Fruit fly (Drosophila melanogaster) whole organism, embryonic: ENCODE measurements around the gene Ku80.
A peak's percentile ranks its signal among the peaks of the same experiment; 100 is the strongest.

ENCODE experiments used
- Atf3 ChIP-seq: fragments of 200-800 bp; sonication (Bioruptor generic); optimal IDR thresholded peaks from 3 replicates; lab custom pipeline; 2016; ENCODE audit warnings: missing biosample characterization, missing genetic modification characterization
- C15 ChIP-seq: fragments of 200-800 bp; sonication (Bioruptor generic); IDR thresholded peaks from 3 replicates; pipeline ENCODE4 v1.3.6; 2022; ENCODE audit warnings: missing biosample characterization, missing genetic modification characterization
- CG13624 ChIP-seq: fragments of 200-800 bp; sonication (Bioruptor generic); optimal IDR thresholded peaks from 2 replicates; lab custom pipeline; 2016; ENCODE audit warnings: missing biosample characterization, missing genetic modification characterization
- CG13894 ChIP-seq: fragments of 200-800 bp; sonication (Bioruptor generic); optimal IDR thresholded peaks from 3 replicates; lab custom pipeline; 2018; ENCODE audit warnings: missing biosample characterization, mild to moderate bottlenecking, missing genetic modification characterization, moderate library complexity
- CG15479 ChIP-seq: fragments of 200-800 bp; sonication (Bioruptor generic); optimal IDR thresholded peaks from 3 replicates; lab custom pipeline; 2019; ENCODE audit warnings: missing biosample characterization, mild to moderate bottlenecking, missing genetic modification characterization, moderate library complexity
- CG1603 ChIP-seq: fragments of 200-800 bp; sonication (Bioruptor generic); optimal IDR thresholded peaks from 2 replicates; lab custom pipeline; 2019; ENCODE audit warnings: missing biosample characterization, mild to moderate bottlenecking, missing genetic modification characterization, moderate library complexity
- CG17568 ChIP-seq: fragments of 200-800 bp; sonication (Bioruptor generic); optimal IDR thresholded peaks from 2 replicates; lab custom pipeline; 2018; ENCODE audit warnings: missing biosample characterization, mild to moderate bottlenecking, missing genetic modification characterization, moderate library complexity
- CG2712 ChIP-seq: fragments of 200-800 bp; optimal IDR thresholded peaks from 3 replicates; lab custom pipeline; 2019; ENCODE audit warnings: missing biosample characterization, mild to moderate bottlenecking, missing genetic modification characterization, moderate library complexity
- CG2889 ChIP-seq: fragments of 200-800 bp; sonication (Bioruptor generic); IDR thresholded peaks from 3 replicates; pipeline ENCODE4 v1.3.6; 2022; ENCODE audit warnings: missing biosample characterization, missing genetic modification characterization
- CG30020 ChIP-seq: fragments of 200-800 bp; optimal IDR thresholded peaks from 2 replicates; lab custom pipeline; 2019; ENCODE audit warnings: missing biosample characterization, mild to moderate bottlenecking, missing genetic modification characterization, moderate library complexity
- CG3065 ChIP-seq: fragments of 200-800 bp; sonication (Bioruptor generic); optimal IDR thresholded peaks from 2 replicates; lab custom pipeline; 2016; ENCODE audit warnings: missing biosample characterization, missing genetic modification characterization
- CG6689 ChIP-seq: fragments of 200-800 bp; sonication (Bioruptor generic); IDR thresholded peaks from 2 replicates; pipeline ENCODE4 v1.3.6; 2022; ENCODE audit warnings: missing biosample characterization, missing genetic modification characterization
- CG6765 ChIP-seq: fragments of 200-800 bp; sonication (Bioruptor generic); optimal IDR thresholded peaks from 3 replicates; lab custom pipeline; 2017; ENCODE audit warnings: missing biosample characterization, mild to moderate bottlenecking, missing genetic modification characterization
- Deaf1 ChIP-seq: fragments of 200-800 bp; optimal IDR thresholded peaks from 3 replicates; lab custom pipeline; 2019; ENCODE audit warnings: missing biosample characterization, mild to moderate bottlenecking, missing genetic modification characterization, moderate library complexity
- Dref ChIP-seq: fragments of 200-800 bp; sonication (Bioruptor generic); IDR thresholded peaks from 2 replicates; pipeline ENCODE4 v1.3.6; 2022; ENCODE audit warnings: missing biosample characterization, missing genetic modification characterization
- Ets97D ChIP-seq: fragments of 200-800 bp; sonication (Bioruptor generic); optimal IDR thresholded peaks from 3 replicates; lab custom pipeline; 2016; ENCODE audit warnings: missing biosample characterization, missing genetic modification characterization
- Fer1 ChIP-seq: fragments of 200-800 bp; sonication (Bioruptor generic); optimal IDR thresholded peaks from 2 replicates; lab custom pipeline; 2017; ENCODE audit warnings: missing biosample characterization, mild to moderate bottlenecking, missing genetic modification characterization
- Gsc ChIP-seq: fragments of 200-800 bp; sonication (Bioruptor generic); IDR thresholded peaks from 2 replicates; pipeline ENCODE4 v1.3.6; 2022; ENCODE audit warnings: missing biosample characterization, missing genetic modification characterization
- HLH3B ChIP-seq: fragments of 200-800 bp; sonication (Bioruptor generic); IDR thresholded peaks from 2 replicates; pipeline ENCODE4 v1.3.6; 2022; ENCODE audit warnings: missing biosample characterization, missing genetic modification characterization
- HLHmδ ChIP-seq: fragments of 200-800 bp; sonication (Bioruptor generic); optimal IDR thresholded peaks from 2 replicates; lab custom pipeline; 2018; ENCODE audit warnings: missing biosample characterization, mild to moderate bottlenecking, missing genetic modification characterization, moderate library complexity
- Hr39 ChIP-seq: fragments of >200 bp; optimal IDR thresholded peaks from 2 replicates; lab custom pipeline; 2017
- Hr51 ChIP-seq, 2 experiments: fragments of 200-800 bp; sonication (Bioruptor generic); optimal IDR thresholded peaks; 2 replicates in 1 of 2; 3 replicates in 1 of 2; lab custom pipeline; 2016 to 2018; ENCODE audit warnings: missing biosample characterization in 2 of 2, missing genetic modification characterization in 2 of 2, mild to moderate bottlenecking in 1 of 2, moderate library complexity in 1 of 2
- Hsf ChIP-seq: fragments of 200-800 bp; sonication (Bioruptor generic); optimal IDR thresholded peaks from 3 replicates; lab custom pipeline; 2016; ENCODE audit warnings: missing biosample characterization, missing genetic modification characterization
- Meics ChIP-seq: fragments of 200-800 bp; sonication (Bioruptor generic); optimal IDR thresholded peaks from 2 replicates; lab custom pipeline; 2017; ENCODE audit warnings: missing biosample characterization, mild to moderate bottlenecking, missing genetic modification characterization
- Side ChIP-seq: fragments of 200-800 bp; sonication (Bioruptor generic); optimal IDR thresholded peaks from 2 replicates; lab custom pipeline; 2016; ENCODE audit warnings: missing biosample characterization, missing genetic modification characterization
- Six4 ChIP-seq: fragments of 200-800 bp; sonication (Bioruptor generic); optimal IDR thresholded peaks from 2 replicates; lab custom pipeline; 2016; ENCODE audit warnings: missing biosample characterization, missing genetic modification characterization
- Usf ChIP-seq: fragments of 200-800 bp; sonication (Bioruptor generic); optimal IDR thresholded peaks from 2 replicates; lab custom pipeline; 2017; ENCODE audit warnings: missing genotype, missing biosample characterization, missing genetic modification characterization
- YL-1 ChIP-seq: fragments of 200-800 bp; sonication (Bioruptor generic); optimal IDR thresholded peaks from 3 replicates; lab custom pipeline; 2017; ENCODE audit warnings: missing biosample characterization, mild to moderate bottlenecking, missing genetic modification characterization
- ac ChIP-seq: fragments of 200-800 bp; sonication (Bioruptor generic); optimal IDR thresholded peaks from 3 replicates; lab custom pipeline; 2017; ENCODE audit warnings: missing biosample characterization, mild to moderate bottlenecking, missing genetic modification characterization
- bcd ChIP-seq: fragments of 200-800 bp; sonication (Bioruptor generic); optimal IDR thresholded peaks from 2 replicates; lab custom pipeline; 2017; ENCODE audit warnings: missing biosample characterization, mild to moderate bottlenecking, missing genetic modification characterization
- bigmax ChIP-seq: fragments of 200-800 bp; sonication (Bioruptor generic); optimal IDR thresholded peaks from 2 replicates; lab custom pipeline; 2018; ENCODE audit warnings: missing biosample characterization, mild to moderate bottlenecking, missing genetic modification characterization
- dpn ChIP-seq, 2 experiments: fragments of 200-800 bp; sonication (Bioruptor generic); optimal IDR thresholded peaks; 3 replicates each; lab custom pipeline; 2016; ENCODE audit warnings: missing biosample characterization in 2 of 2, missing genetic modification characterization in 2 of 2
- esg ChIP-seq: fragments of 200-800 bp; sonication (Bioruptor generic); conservative IDR thresholded peaks from 2 replicates; pipeline ENCODE4 v1.3.6; 2022; ENCODE audit warnings: missing biosample characterization, missing genetic modification characterization
- fd64A ChIP-seq: fragments of 200-800 bp; sonication (Bioruptor generic); optimal IDR thresholded peaks from 3 replicates; lab custom pipeline; 2018; ENCODE audit warnings: missing biosample characterization, mild to moderate bottlenecking, missing genetic modification characterization
- grau ChIP-seq: fragments of 200-800 bp; optimal IDR thresholded peaks from 3 replicates; lab custom pipeline; 2019; ENCODE audit warnings: missing biosample characterization, mild to moderate bottlenecking, missing genetic modification characterization, moderate library complexity
- ham ChIP-seq: fragments of 200-800 bp; sonication (Bioruptor generic); IDR thresholded peaks from 2 replicates; pipeline ENCODE4 v1.3.6; 2022; ENCODE audit warnings: missing biosample characterization, missing genetic modification characterization
- inv ChIP-seq: fragments of 200-800 bp; sonication (Bioruptor generic); IDR thresholded peaks from 2 replicates; pipeline ENCODE4 v1.3.6; 2022; ENCODE audit warnings: missing biosample characterization, missing genetic modification characterization; ENCODE audit not compliant: partially characterized antibody
- lola ChIP-seq, 3 experiments: fragments of >200 bp in 2 of 3; fragments of 200-800 bp in 1 of 3; sonication (Bioruptor generic) in 1 of 3; optimal IDR thresholded peaks; 2 replicates each; lab custom pipeline; 2017 to 2019; ENCODE audit warnings: missing biosample characterization in 3 of 3, missing genetic modification characterization in 3 of 3, mild to moderate bottlenecking in 1 of 3, moderate library complexity in 1 of 3
- otp ChIP-seq: fragments of 200-800 bp; sonication (Bioruptor generic); IDR thresholded peaks from 3 replicates; pipeline ENCODE4, ENCODE4 v1.3.6; 2022; ENCODE audit warnings: missing biosample characterization, missing genetic modification characterization
- phol ChIP-seq: fragments of 200-800 bp; sonication (Bioruptor generic); optimal IDR thresholded peaks from 3 replicates; lab custom pipeline; 2018; ENCODE audit warnings: missing biosample characterization, mild to moderate bottlenecking, missing genetic modification characterization, moderate library complexity
- pnt ChIP-seq: fragments of 200-800 bp; sonication (Bioruptor generic); optimal IDR thresholded peaks from 3 replicates; lab custom pipeline; 2016; ENCODE audit warnings: missing biosample characterization, missing genetic modification characterization
- pzg ChIP-seq: fragments of 200-800 bp; sonication (Bioruptor generic); optimal IDR thresholded peaks from 3 replicates; lab custom pipeline; 2018; ENCODE audit warnings: missing biosample characterization, mild to moderate bottlenecking, missing genetic modification characterization, moderate library complexity
- ranshi ChIP-seq: fragments of 200-800 bp; sonication (Bioruptor generic); IDR thresholded peaks from 2 replicates; pipeline ENCODE4 v1.3.6; 2022; ENCODE audit warnings: missing biosample characterization, missing genetic modification characterization
- run ChIP-seq: fragments of 200-800 bp; sonication (Bioruptor generic); optimal IDR thresholded peaks from 3 replicates; lab custom pipeline; 2018; ENCODE audit warnings: missing biosample characterization, mild to moderate bottlenecking, missing genetic modification characterization
- scrt ChIP-seq: fragments of 200-800 bp; sonication (Bioruptor generic); optimal IDR thresholded peaks from 2 replicates; lab custom pipeline; 2018; ENCODE audit warnings: missing biosample characterization, mild to moderate bottlenecking, missing genetic modification characterization, moderate library complexity
- so ChIP-seq: fragments of 200-800 bp; sonication (Bioruptor generic); IDR thresholded peaks from 3 replicates; pipeline ENCODE4 v1.3.6; 2022; ENCODE audit warnings: missing biosample characterization, missing genetic modification characterization
- sr ChIP-seq: fragments of 200-800 bp; sonication (Bioruptor generic); IDR thresholded peaks from 3 replicates; pipeline ENCODE4 v1.3.6; 2022; ENCODE audit warnings: missing biosample characterization, missing genetic modification characterization
- tll ChIP-seq, 2 experiments: fragments of 200-800 bp in 1 of 2; fragments of >200 bp in 1 of 2; sonication (Bioruptor generic) in 1 of 2; optimal IDR thresholded peaks; 2 replicates each; lab custom pipeline; 2017 to 2019; ENCODE audit warnings: missing biosample characterization in 2 of 2, missing genetic modification characterization in 2 of 2, mild to moderate bottlenecking in 1 of 2, moderate library complexity in 1 of 2
- ttk ChIP-seq: fragments of 200-800 bp; sonication (Bioruptor generic); IDR thresholded peaks from 2 replicates; pipeline ENCODE4 v2.1.2; 2022; ENCODE audit warnings: missing biosample characterization, missing genetic modification characterization

Gene Ku80

DNA sequence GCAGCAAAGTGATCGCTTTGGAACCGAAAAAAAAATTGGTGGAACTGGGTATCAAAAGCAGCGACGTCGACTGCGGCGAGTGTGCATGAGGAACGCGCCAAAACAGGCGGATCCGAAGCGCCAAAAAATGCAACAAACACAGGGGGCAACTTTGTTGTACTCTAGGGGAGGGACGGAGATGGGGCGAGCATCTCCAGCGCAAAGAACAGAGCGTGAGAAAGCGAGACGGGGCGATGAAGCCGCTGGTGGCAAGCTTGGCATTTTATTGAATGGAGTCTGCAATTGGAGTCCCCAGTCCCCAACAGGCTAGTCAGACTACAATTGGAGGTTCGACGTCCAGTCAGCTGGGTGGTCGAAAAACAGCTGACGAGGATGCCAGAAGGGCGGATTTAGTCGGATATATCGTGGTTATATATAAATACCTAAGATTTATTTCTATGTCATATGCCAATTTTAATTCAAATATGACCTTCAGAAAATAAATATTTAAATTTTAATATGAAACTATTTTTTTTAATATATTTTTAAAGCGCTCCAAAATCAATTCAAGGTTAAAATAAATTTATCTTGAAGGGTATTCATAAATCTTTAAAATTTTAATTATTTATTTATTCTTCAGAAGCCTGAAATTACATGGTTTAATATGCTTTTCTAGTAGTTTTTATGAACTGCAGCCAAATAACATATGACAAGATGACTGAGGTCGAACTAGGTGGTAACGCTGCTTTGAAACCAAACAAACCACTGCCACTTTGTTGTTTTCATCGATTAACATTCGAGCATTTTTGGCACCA lies 24.2 kb downstream of the Ku80 start (continued):
- TF ChIP-seq CG15479 (no peak), ranshi (peak; percentile 81; the same call in 1 of the 2 replicates), Fer1 (GFP tag; lab: Kevin White, UChicago) (peak; percentile 85), scrt (GFP tag; lab: Kevin White, UChicago) (peak; percentile 72), tll (GFP tag; optimal IDR thresholded peaks at IDR 0.05; lab: Kevin White, UChicago) (peak in 1 of 2 experiments; percentile 6), inv (no peak), otp (GFP tag; lab: Robert Waterston, UW) (0 out of 3 replicates have a peak, but pooled peaks have one; percentile 32), HLH3B (peak; percentile 73), grau (tag; lab: Kevin White, UChicago) (peak; percentile 95), ac (GFP tag; lab: Kevin White, UChicago) (peak; percentile 74), C15 (peak; percentile 59; the same call in 1 of the 3 replicates), ttk (GFP tag; lab: Robert Waterston, UW) (peak; percentile 77), phol (tag; lab: Kevin White, UChicago) (peak; percentile 96), Dref (peak; percentile 26; the same call in 1 of the 2 replicates), run (tag; lab: Kevin White, UChicago) (peak; percentile 84), Usf (GFP tag; lab: Kevin White, UChicago) (peak; percentile 88), Gsc (GFP tag; lab: Robert Waterston, UW) (no peak), CG30020 (tag; lab: Kevin White, UChicago) (peak; percentile 84), pnt (no peak), CG13624 (GFP tag; lab: Kevin White, UChicago) (no peak), CG3065 (GFP tag; lab: Kevin White, UChicago) (peak; percentile 82), Hsf (peak; percentile 41), bcd (GFP tag; lab: Kevin White, UChicago) (peak; percentile 92), Hr51 (GFP tag; optimal IDR thresholded peaks at IDR 0.05; lab: Kevin White, UChicago) (peak in 1 of 2 experiments; percentile 93), CG1603 (peak; percentile 6), pzg (GFP tag; lab: Kevin White, UChicago) (no peak), YL-1 (GFP tag; lab: Kevin White, UChicago) (peak; percentile 68), sr (GFP tag; lab: Robert Waterston, UW) (no peak), so (GFP tag; lab: Robert Waterston, UW) (peak; percentile 32; the same call in 1 of the 3 replicates), ham (GFP tag; lab: Robert Waterston, UW) (no peak), Meics (GFP tag; lab: Kevin White, UChicago) (peak; percentile 94), CG2889 (GFP tag; lab: Robert Waterston, UW) (peak; percentile 64; the same call in 2 of the 3 replicates), CG13894 (peak; percentile 76), Deaf1 (tag; lab: Kevin White, UChicago) (peak; percentile 74), Atf3 (GFP tag; lab: Kevin White, UChicago) (no peak), Side (GFP tag; lab: Kevin White, UChicago) (no peak), HLHmδ (no peak), CG17568 (GFP tag; lab: Kevin White, UChicago) (peak; percentile 35), CG2712 (tag; lab: Kevin White, UChicago) (peak; percentile 96), esg (GFP tag; lab: Robert Waterston, UW) (peak; percentile 82), CG6765 (GFP tag; lab: Kevin White, UChicago) (peak; percentile 82), fd64A (GFP tag; lab: Kevin White, UChicago) (no peak), CG6689 (GFP tag; lab: Robert Waterston, UW) (peak; percentile 92), Six4 (GFP tag; lab: Kevin White, UChicago) (peak; percentile 87), Ets97D (GFP tag; lab: Kevin White, UChicago) (no peak), Hr39 (lab: Kevin White, UChicago) (no peak), bigmax (no peak), dpn (GFP tag; optimal IDR thresholded peaks at IDR 0.05; lab: Kevin White, UChicago) (peak in 1 of 2 experiments; percentile 85), lola (GFP tag; optimal IDR thresholded peaks at IDR 0.05; lab: Kevin White, UChicago) (peak in 1 of 3 experiments; percentile 98)
